Worm (Caenorhabditis elegans) whole organism, early embryonic: ENCODE data around the gene mlt-4.

Experiments
- ama-1 ChIP-seq: fragments of 150-350 bp; optimal IDR thresholded peaks from 2 replicates; lab custom pipeline; 2014
- ceh-13 ChIP-seq: fragments of 200-800 bp; sonication (Bioruptor generic); optimal IDR thresholded peaks from 2 replicates; lab custom pipeline; 2018; ENCODE audit warnings: mild to moderate bottlenecking, missing genetic modification characterization, missing compliant biosample characterization
- ets-7 ChIP-seq: sonication (generic microtip); optimal IDR thresholded peaks from 2 replicates; lab custom pipeline; 2016; ENCODE audit warnings: missing genotype, missing genetic modification characterization, missing compliant biosample characterization
- flt-1 ChIP-seq: fragments of 200-800 bp; sonication (Bioruptor generic); IDR thresholded peaks from 2 replicates; pipeline ENCODE4 v1.3.6; 2022; ENCODE audit warnings: missing genetic modification characterization, missing compliant biosample characterization
- hmbx-1 ChIP-seq: sonication (generic microtip); optimal IDR thresholded peaks from 2 replicates; lab custom pipeline; 2016; ENCODE audit warnings: mild to moderate bottlenecking, missing genetic modification characterization, missing compliant biosample characterization
- hmg-4 ChIP-seq: fragments of 200-800 bp; sonication (Bioruptor generic); optimal IDR thresholded peaks from 2 replicates; lab custom pipeline; 2018; ENCODE audit warnings: mild to moderate bottlenecking, missing genetic modification characterization, missing compliant biosample characterization
- scrt-1 ChIP-seq: fragments of 200-800 bp; sonication (Bioruptor generic); IDR thresholded peaks from 2 replicates; pipeline ENCODE4 v1.3.6; 2022; ENCODE audit warnings: missing genetic modification characterization, missing compliant biosample characterization

DNA sequence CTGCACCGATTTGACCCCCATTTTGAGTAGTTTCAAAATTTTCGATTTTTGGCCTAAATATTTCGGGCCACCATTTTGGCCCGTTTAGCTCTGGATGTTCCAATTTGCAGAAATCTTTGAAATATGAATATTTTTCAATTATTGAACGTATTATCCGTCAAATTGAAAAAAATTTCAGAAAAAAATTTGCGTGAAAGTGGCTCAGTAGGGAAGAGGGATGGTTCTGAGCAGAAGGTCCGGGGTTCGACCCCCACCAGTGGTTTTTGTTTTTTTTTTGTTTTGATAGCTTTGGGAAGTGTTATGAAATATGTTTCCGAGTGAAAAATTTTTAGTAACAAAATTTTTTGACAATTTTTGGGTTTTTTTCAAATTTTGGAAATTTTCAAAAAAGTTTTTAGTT lies 9.9 kb downstream of the mlt-4 start:
- TF ChIP-seq ama-1 (lab: Kevin White, UChicago) (no peak), ets-7 (tag; lab: Kevin White, UChicago) (no peak), hmbx-1 (tag; lab: Kevin White, UChicago) (no peak), ceh-13 (no peak), flt-1 (no peak), scrt-1 (GFP tag; lab: Robert Waterston, UW) (no peak), hmg-4 (GFP tag; lab: Kevin White, UChicago) (no peak)
